Fruit fly (Drosophila melanogaster) whole organism, embryonic: ENCODE measurements around the gene CG4586.

Experiments used
- Antp ChIP-seq: fragments of 200-800 bp; sonication (Bioruptor generic); optimal IDR thresholded peaks from 3 replicates; lab custom pipeline; 2016; ENCODE audit warnings: missing biosample characterization, missing genetic modification characterization
- Bteb2 ChIP-seq: fragments of 200-800 bp; sonication (Bioruptor generic); optimal IDR thresholded peaks from 2 replicates; lab custom pipeline; 2016; ENCODE audit warnings: missing biosample characterization, missing genetic modification characterization
- CG1024 ChIP-seq: fragments of 200-800 bp; sonication (Bioruptor generic); IDR thresholded peaks from 2 replicates; pipeline ENCODE4 v1.3.6; 2022; ENCODE audit warnings: missing biosample characterization, missing genetic modification characterization
- CG10959 ChIP-seq: fragments of 200-800 bp; sonication (Bioruptor generic); IDR thresholded peaks from 2 replicates; pipeline ENCODE4 v1.3.6; 2022; ENCODE audit warnings: missing biosample characterization, missing genetic modification characterization
- CG11085 ChIP-seq: fragments of 200-800 bp; sonication (Bioruptor generic); IDR thresholded peaks from 2 replicates; pipeline ENCODE4 v1.3.6; 2022; ENCODE audit warnings: missing biosample characterization, missing genetic modification characterization
- CG11504 ChIP-seq: fragments of 200-800 bp; sonication (Bioruptor generic); optimal IDR thresholded peaks from 3 replicates; lab custom pipeline; 2019; ENCODE audit warnings: missing biosample characterization, mild to moderate bottlenecking, missing genetic modification characterization, moderate library complexity
- CG11695 ChIP-seq: fragments of 200-800 bp; sonication (Bioruptor generic); IDR thresholded peaks from 3 replicates; pipeline ENCODE4 v1.3.6; 2022; ENCODE audit warnings: missing biosample characterization, missing genetic modification characterization
- CG12219 ChIP-seq: fragments of 200-800 bp; sonication (Bioruptor generic); optimal IDR thresholded peaks from 3 replicates; lab custom pipeline; 2018; ENCODE audit warnings: missing biosample characterization, mild to moderate bottlenecking, missing genetic modification characterization
- CG14014 ChIP-seq: fragments of 200-800 bp; sonication (Bioruptor generic); IDR thresholded peaks from 2 replicates; pipeline ENCODE4 v1.3.6; 2022; ENCODE audit warnings: missing biosample characterization, missing genetic modification characterization
- CG15011 ChIP-seq: fragments of 200-800 bp; sonication (Bioruptor generic); optimal IDR thresholded peaks from 3 replicates; lab custom pipeline; 2018; ENCODE audit warnings: missing biosample characterization, mild to moderate bottlenecking, missing genetic modification characterization
- CG15514 ChIP-seq: fragments of 200-800 bp; sonication (Bioruptor generic); optimal IDR thresholded peaks from 3 replicates; lab custom pipeline; 2017; ENCODE audit warnings: missing biosample characterization, missing genetic modification characterization, mild to moderate bottlenecking, moderate library complexity, missing genetic modification reagents
- CG17568 ChIP-seq: fragments of 200-800 bp; sonication (Bioruptor generic); optimal IDR thresholded peaks from 2 replicates; lab custom pipeline; 2018; ENCODE audit warnings: missing biosample characterization, mild to moderate bottlenecking, missing genetic modification characterization, moderate library complexity
- CG17802 ChIP-seq: fragments of 200-800 bp; sonication (Bioruptor generic); optimal IDR thresholded peaks from 2 replicates; lab custom pipeline; 2018; ENCODE audit warnings: missing biosample characterization, mild to moderate bottlenecking, missing genetic modification characterization, moderate library complexity
- CG31365 ChIP-seq: fragments of 200-800 bp; sonication (Bioruptor generic); optimal IDR thresholded peaks from 2 replicates; lab custom pipeline; 2018; ENCODE audit warnings: missing biosample characterization, mild to moderate bottlenecking, missing genetic modification characterization
- CG31441 ChIP-seq: fragments of 200-800 bp; sonication (Bioruptor generic); IDR thresholded peaks from 2 replicates; pipeline ENCODE4 v1.3.6; 2022; ENCODE audit warnings: missing biosample characterization, missing genetic modification characterization
- CG32767 ChIP-seq: fragments of 200-800 bp; sonication (Bioruptor generic); IDR thresholded peaks from 2 replicates; pipeline ENCODE4 v1.3.6; 2022; ENCODE audit warnings: missing biosample characterization, missing genetic modification characterization
- CG34224 ChIP-seq: fragments of 200-800 bp; sonication (Bioruptor generic); IDR thresholded peaks from 3 replicates; pipeline ENCODE4 v1.3.6; 2022; ENCODE audit warnings: missing biosample characterization, missing genetic modification characterization; ENCODE audit not compliant: partially characterized antibody
- CG4360 ChIP-seq: fragments of 200-800 bp; sonication (Bioruptor generic); IDR thresholded peaks from 2 replicates; pipeline ENCODE4 v1.3.6; 2022; ENCODE audit warnings: missing biosample characterization, missing genetic modification characterization
- CG43689 ChIP-seq: fragments of 200-800 bp; sonication (Bioruptor generic); IDR thresholded peaks from 2 replicates; pipeline ENCODE4 v1.3.6; 2022; ENCODE audit warnings: missing biosample characterization, missing genetic modification characterization
- CG4854 ChIP-seq: fragments of 200-800 bp; sonication (Bioruptor generic); optimal IDR thresholded peaks from 2 replicates; lab custom pipeline; 2016; ENCODE audit warnings: missing biosample characterization, missing genetic modification characterization, inconsistent platforms
- Dip2 ChIP-seq: fragments of 200-800 bp; sonication (Bioruptor generic); IDR thresholded peaks from 2 replicates; pipeline ENCODE4 v1.3.6; 2022; ENCODE audit warnings: missing biosample characterization, missing genetic modification characterization
- E2f1 ChIP-seq: fragments of 200-800 bp; sonication (Bioruptor generic); IDR thresholded peaks from 2 replicates; pipeline ENCODE4 v1.3.6; 2022; ENCODE audit warnings: missing biosample characterization, missing genetic modification characterization
- Elba2 ChIP-seq: fragments of 200-800 bp; sonication (Bioruptor generic); optimal IDR thresholded peaks from 3 replicates; lab custom pipeline; 2016; ENCODE audit warnings: missing biosample characterization, missing genetic modification characterization
- Hr51 ChIP-seq, 2 experiments: fragments of 200-800 bp; sonication (Bioruptor generic); optimal IDR thresholded peaks; 2 replicates in 1 of 2; 3 replicates in 1 of 2; lab custom pipeline; 2016 to 2018; ENCODE audit warnings: missing biosample characterization in 2 of 2, missing genetic modification characterization in 2 of 2, mild to moderate bottlenecking in 1 of 2, moderate library complexity in 1 of 2
- Lim3 ChIP-seq: fragments of 200-800 bp; sonication (Bioruptor generic); IDR thresholded peaks from 2 replicates; pipeline ENCODE4 v1.3.6; 2022; ENCODE audit warnings: missing biosample characterization, missing genetic modification characterization
- Nf-YC ChIP-seq: fragments of 200-800 bp; optimal IDR thresholded peaks from 3 replicates; lab custom pipeline; 2019; ENCODE audit warnings: missing biosample characterization, mild to moderate bottlenecking, missing genetic modification characterization, moderate library complexity
- Ptx1 ChIP-seq: fragments of 200-800 bp; sonication (Bioruptor generic); IDR thresholded peaks from 2 replicates; pipeline ENCODE4 v1.3.6; 2022; ENCODE audit warnings: missing biosample characterization, missing genetic modification characterization
- Scr ChIP-seq: fragments of 200-800 bp; sonication (Bioruptor generic); IDR thresholded peaks from 2 replicates; pipeline ENCODE4 v1.3.6; 2022; ENCODE audit warnings: missing biosample characterization, missing genetic modification characterization; ENCODE audit not compliant: partially characterized antibody
- Ssrp ChIP-seq: fragments of 200-800 bp; sonication (Bioruptor generic); optimal IDR thresholded peaks from 2 replicates; lab custom pipeline; 2018; ENCODE audit warnings: missing biosample characterization, mild to moderate bottlenecking, missing genetic modification characterization, moderate library complexity
- ato ChIP-seq: fragments of 200-800 bp; sonication (Bioruptor generic); IDR thresholded peaks from 2 replicates; pipeline ENCODE4 v1.3.6; 2022; ENCODE audit warnings: missing biosample characterization, missing genetic modification characterization; ENCODE audit not compliant: partially characterized antibody
- az2 ChIP-seq: fragments of 200-800 bp; sonication (Bioruptor generic); optimal IDR thresholded peaks from 3 replicates; lab custom pipeline; 2016; ENCODE audit warnings: missing biosample characterization, missing genetic modification characterization
- btn ChIP-seq: fragments of 200-800 bp; sonication (Bioruptor generic); optimal IDR thresholded peaks from 2 replicates; lab custom pipeline; 2016; ENCODE audit warnings: missing biosample characterization, missing genetic modification characterization
- crol ChIP-seq: fragments of 200-800 bp; sonication (Bioruptor generic); IDR thresholded peaks from 2 replicates; pipeline ENCODE4 v1.3.6; 2022; ENCODE audit warnings: missing biosample characterization, missing genetic modification characterization
- gro ChIP-seq: fragments of 200-800 bp; sonication (Bioruptor generic); optimal IDR thresholded peaks from 2 replicates; lab custom pipeline; 2016; ENCODE audit warnings: missing biosample characterization, missing genetic modification characterization
- hbn ChIP-seq: fragments of 200-800 bp; sonication (Bioruptor generic); IDR thresholded peaks from 2 replicates; pipeline ENCODE4 v1.3.6; 2022; ENCODE audit warnings: missing biosample characterization, missing genetic modification characterization; ENCODE audit not compliant: partially characterized antibody
- jigr1 ChIP-seq: fragments of 200-800 bp; sonication (Bioruptor generic); IDR thresholded peaks from 3 replicates; pipeline ENCODE4 v1.3.6; 2022; ENCODE audit warnings: missing biosample characterization, missing genetic modification characterization
- lbe ChIP-seq: fragments of 200-800 bp; sonication (Bioruptor generic); optimal IDR thresholded peaks from 2 replicates; lab custom pipeline; 2016; ENCODE audit warnings: missing biosample characterization, mild to moderate bottlenecking, missing genetic modification characterization
- odd ChIP-seq: fragments of 200-800 bp; sonication (Bioruptor generic); optimal IDR thresholded peaks from 2 replicates; lab custom pipeline; 2017; ENCODE audit warnings: missing biosample characterization, mild to moderate bottlenecking, missing genetic modification characterization
- onecut ChIP-seq: fragments of 200-800 bp; sonication (Bioruptor generic); IDR thresholded peaks from 2 replicates; pipeline ENCODE4 v1.3.6; 2022; ENCODE audit warnings: missing biosample characterization, missing genetic modification characterization
- peb ChIP-seq: fragments of 200-800 bp; sonication (Bioruptor generic); IDR thresholded peaks from 2 replicates; pipeline ENCODE4 v1.3.6; 2022; ENCODE audit warnings: missing biosample characterization, missing genetic modification characterization
- prd ChIP-seq, 3 experiments: fragments of >200 bp in 2 of 3; fragments of 200-800 bp in 1 of 3; sonication (Bioruptor generic) in 1 of 3; optimal IDR thresholded peaks in 2 of 3; IDR thresholded peaks in 1 of 3; 2 replicates in 2 of 3; 3 replicates in 1 of 3; pipeline versions ENCODE4 v1.3.6 to Lab custom; 2017 to 2022; ENCODE audit warnings: missing biosample characterization in 1 of 3, missing genetic modification characterization in 1 of 3
- run ChIP-seq: fragments of 200-800 bp; sonication (Bioruptor generic); optimal IDR thresholded peaks from 3 replicates; lab custom pipeline; 2018; ENCODE audit warnings: missing biosample characterization, mild to moderate bottlenecking, missing genetic modification characterization
- sr ChIP-seq: fragments of 200-800 bp; sonication (Bioruptor generic); IDR thresholded peaks from 3 replicates; pipeline ENCODE4 v1.3.6; 2022; ENCODE audit warnings: missing biosample characterization, missing genetic modification characterization
- ssp ChIP-seq: fragments of 200-800 bp; sonication (Bioruptor generic); IDR thresholded peaks from 2 replicates; pipeline ENCODE4 v1.3.6; 2022; ENCODE audit warnings: missing biosample characterization, missing genetic modification characterization
- tin ChIP-seq: fragments of 200-800 bp; sonication (Bioruptor generic); optimal IDR thresholded peaks from 3 replicates; lab custom pipeline; 2016; ENCODE audit warnings: missing biosample characterization, missing genetic modification characterization
- tup ChIP-seq: fragments of 200-800 bp; sonication (Bioruptor generic); optimal IDR thresholded peaks from 2 replicates; lab custom pipeline; 2016; ENCODE audit warnings: missing biosample characterization, mild to moderate bottlenecking, missing genetic modification characterization, moderate library complexity
- vvl ChIP-seq: fragments of 200-800 bp; sonication (Bioruptor generic); IDR thresholded peaks from 2 replicates; pipeline ENCODE4 v1.3.6; 2022; ENCODE audit warnings: missing biosample characterization, missing genetic modification characterization
- wek ChIP-seq: fragments of 200-800 bp; sonication (Bioruptor generic); optimal IDR thresholded peaks from 3 replicates; lab custom pipeline; 2018; ENCODE audit warnings: missing biosample characterization, mild to moderate bottlenecking, missing genetic modification characterization, moderate library complexity

Gene CG4586

DNA sequence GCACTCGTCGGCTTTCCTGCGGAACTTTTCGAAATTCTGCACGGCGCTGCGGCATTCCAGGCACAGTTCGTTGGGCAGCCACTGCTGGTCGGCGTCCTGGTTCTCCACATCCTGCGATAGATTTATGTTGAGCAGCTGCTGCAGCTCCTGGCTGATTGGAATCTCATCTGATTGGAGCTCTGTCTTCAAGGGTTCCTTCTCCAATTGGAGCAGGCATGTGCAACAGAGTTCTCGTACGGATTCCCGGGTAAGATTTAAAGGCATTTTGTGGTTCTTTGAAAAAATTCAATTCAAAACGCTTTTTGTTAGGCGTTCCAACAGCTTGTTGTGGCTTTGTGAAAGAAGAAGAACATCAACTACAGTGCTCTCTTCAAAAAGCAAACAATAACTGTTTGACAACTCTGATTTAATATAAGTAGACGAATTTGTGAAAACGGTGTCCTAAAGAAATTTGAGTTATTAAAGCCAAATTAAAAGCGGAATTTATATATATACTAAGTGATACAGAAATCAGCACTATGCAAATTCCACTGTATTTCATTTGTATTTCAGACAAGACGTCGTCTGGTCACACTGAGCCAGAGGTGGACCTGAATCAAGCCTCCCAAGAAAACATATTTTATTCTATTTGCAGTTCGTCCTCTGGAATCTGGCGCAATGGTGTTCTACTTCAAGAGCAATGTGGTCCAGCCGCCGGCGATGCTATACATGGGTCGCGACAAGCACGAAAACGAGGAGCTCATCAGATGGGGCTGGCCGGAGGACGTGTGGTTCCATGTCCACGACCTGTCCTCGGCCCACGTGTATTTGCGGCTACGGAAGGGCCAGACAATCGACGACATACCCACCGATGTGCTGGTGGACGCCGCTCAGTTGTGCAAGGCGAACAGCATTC lies 43.8 kb downstream of the CG4586 start, which contains the start of the genes CG3032 and CG4593 (continued):
- no peak for TF ChIP-seq btn (GFP tag; lab: Kevin White, UChicago)
- TF ChIP-seq CG14014, result peak; percentile 89
- TF ChIP-seq crol (GFP tag; lab: Robert Waterston, UW), result no peak
- peak; percentile 79 for TF ChIP-seq CG15514
- TF ChIP-seq onecut (GFP tag; lab: Robert Waterston, UW), result peak; percentile 19; the same call in 1 of the 2 replicates
- TF ChIP-seq CG11504 (tag; lab: Kevin White, UChicago), result peak; percentile 75
- TF ChIP-seq CG43689 (GFP tag; lab: Robert Waterston, UW), result peak; percentile 70
- peak; percentile 61 for TF ChIP-seq CG4854 (GFP tag; lab: Kevin White, UChicago)
- no peak for TF ChIP-seq prd (optimal IDR thresholded peaks at IDR 0.05; lab: Kevin White, UChicago)
- peak; percentile 94 for TF ChIP-seq prd (GFP tag; IDR thresholded peaks at IDR 0.05; lab: Robert Waterston, UW)
- peak; percentile 68 for TF ChIP-seq lbe (GFP tag; lab: Kevin White, UChicago)
- peak; percentile 48 for TF ChIP-seq CG12219 (GFP tag; lab: Kevin White, UChicago)
- TF ChIP-seq ato (GFP tag; lab: Robert Waterston, UW), result no peak
- TF ChIP-seq CG34224 (GFP tag; lab: Robert Waterston, UW), result no peak
- peak; percentile 69 for TF ChIP-seq CG17568
- peak; percentile 93 for TF ChIP-seq vvl (GFP tag; lab: Robert Waterston, UW)
- peak; percentile 90 for TF ChIP-seq E2f1 (GFP tag; lab: Robert Waterston, UW)
- peak; percentile 72 for TF ChIP-seq tin (GFP tag; lab: Kevin White, UChicago)
- TF ChIP-seq Nf-YC (tag; lab: Kevin White, UChicago), result peak; percentile 48
- 0 out of 2 replicates have a peak, but pooled peaks have one; percentile 17 for TF ChIP-seq Scr
- TF ChIP-seq odd (GFP tag; lab: Kevin White, UChicago), result no peak
- TF ChIP-seq CG31441 (GFP tag; lab: Robert Waterston, UW), result peak; percentile 81
- no peak for TF ChIP-seq Elba2 (GFP tag; lab: Kevin White, UChicago)
- TF ChIP-seq CG17802 (tag; lab: Kevin White, UChicago), result no peak
- peak; percentile 72 for TF ChIP-seq Bteb2 (GFP tag; lab: Kevin White, UChicago)
- peak; percentile 57 for TF ChIP-seq run (tag; lab: Kevin White, UChicago)
- TF ChIP-seq gro (GFP tag; lab: Kevin White, UChicago), result peak; percentile 72
- no peak for TF ChIP-seq hbn (GFP tag; lab: Robert Waterston, UW)
- peak; percentile 64 for TF ChIP-seq CG1024
- peak; percentile 48 for TF ChIP-seq tup (GFP tag; lab: Kevin White, UChicago)
- peak; percentile 65; the same call in 2 of the 3 replicates for TF ChIP-seq jigr1 (GFP tag; lab: Robert Waterston, UW)
- TF ChIP-seq sr (GFP tag; lab: Robert Waterston, UW), result 0 out of 3 replicates have a peak, but pooled peaks have one; percentile 27
- no peak; the same call in 1 of the 2 replicates for TF ChIP-seq Lim3
- peak; percentile 67 for TF ChIP-seq peb (GFP tag; lab: Robert Waterston, UW)
- peak; percentile 68 for TF ChIP-seq Ssrp
- peak; percentile 92 for TF ChIP-seq CG11085 (GFP tag; lab: Robert Waterston, UW)
- TF ChIP-seq ssp, result peak; percentile 76
- TF ChIP-seq Antp (GFP tag; lab: Kevin White, UChicago), result peak; percentile 69
- peak; percentile 37; the same call in 1 of the 2 replicates for TF ChIP-seq CG10959 (GFP tag; lab: Robert Waterston, UW)
- peak; percentile 82; the same call in 2 of the 3 replicates for TF ChIP-seq CG11695
- no peak for TF ChIP-seq CG4360
- peak; percentile 87 for TF ChIP-seq CG32767 (GFP tag; lab: Robert Waterston, UW)
- no peak; the same call in 1 of the 2 replicates for TF ChIP-seq Dip2 (GFP tag; lab: Robert Waterston, UW)
- TF ChIP-seq CG31365 (tag; lab: Kevin White, UChicago), result peak; percentile 29
- peak; percentile 19 for TF ChIP-seq wek
- peak; percentile 59 to 80 for TF ChIP-seq Hr51 (GFP tag; optimal IDR thresholded peaks at IDR 0.05; lab: Kevin White, UChicago)
- peak; percentile 95 for TF ChIP-seq Ptx1
- peak; percentile 81 for TF ChIP-seq az2 (GFP tag; lab: Kevin White, UChicago)
- TF ChIP-seq CG15011 (GFP tag; lab: Kevin White, UChicago), result peak; percentile 61
